Worm (Caenorhabditis elegans) whole organism, late embryonic: Measurements from ENCODE around the gene K07H8.8.

Experiments
- ama-1 ChIP-seq: fragments of 150-350 bp; optimal IDR thresholded peaks from 2 replicates; lab custom pipeline; 2014
- ceh-14 ChIP-seq: sonication (generic microtip); optimal IDR thresholded peaks from 2 replicates; lab custom pipeline; 2016; ENCODE audit warnings: missing genotype, missing genetic modification characterization, missing compliant biosample characterization
- ceh-31 ChIP-seq: sonication (generic microtip); optimal IDR thresholded peaks from 2 replicates; lab custom pipeline; 2016; ENCODE audit warnings: missing genetic modification characterization, missing compliant biosample characterization
- dve-1 ChIP-seq: sonication (generic microtip); optimal IDR thresholded peaks from 2 replicates; lab custom pipeline; 2017; ENCODE audit warnings: antibody characterized with exemption, mild to moderate bottlenecking, missing genetic modification characterization, missing compliant biosample characterization
- fkh-6 ChIP-seq: sonication (generic microtip); optimal IDR thresholded peaks from 2 replicates; lab custom pipeline; 2016; ENCODE audit warnings: missing genetic modification characterization, missing compliant biosample characterization
- nhr-232 ChIP-seq: sonication (generic microtip); optimal IDR thresholded peaks from 2 replicates; lab custom pipeline; 2016; ENCODE audit warnings: missing genetic modification characterization, missing compliant biosample characterization
- sox-2 ChIP-seq: fragments of 200-800 bp; sonication (Bioruptor generic); IDR thresholded peaks from 2 replicates; pipeline ENCODE4 v1.3.6; 2022; ENCODE audit warnings: missing genetic modification reagents, missing genetic modification characterization, missing compliant biosample characterization
- tbx-2 ChIP-seq: sonication (generic microtip); optimal IDR thresholded peaks from 2 replicates; lab custom pipeline; 2016; ENCODE audit warnings: missing genetic modification characterization, missing compliant biosample characterization

ce11 chrIV:8312105-8312504, 43.9 kb upstream of the K07H8.8 start:
- no peak for TF ChIP-seq tbx-2 (tag; lab: Kevin White, UChicago)
- TF ChIP-seq ceh-31 (tag; lab: Kevin White, UChicago), result no peak
- no peak for TF ChIP-seq ama-1
- no peak for TF ChIP-seq fkh-6 (tag; lab: Kevin White, UChicago)
- no peak for TF ChIP-seq sox-2
- TF ChIP-seq ceh-14, result no peak
- no peak for TF ChIP-seq nhr-232
- no peak for TF ChIP-seq dve-1
